Fruit fly (Drosophila melanogaster): Measurements from ENCODE around the gene CG33116.

The CG33116 gene

dm6 chr2L:19517154-19517814 lies 16.0 kb upstream of the CG33116 start, which contains the start of gene Hasp (continued):
- TF ChIP-seq nmo (GFP tag; optimal IDR thresholded peaks at IDR 0.05) (peak; percentile 79), pan (optimal IDR thresholded peaks at IDR 0.05) (no peak), pan (GFP tag; optimal IDR thresholded peaks at IDR 0.05 in 1 of 2, IDR thresholded peaks at IDR 0.05 in 1 of 2) (peak in 1 of 2 experiments; percentile 65), Mrtf (GFP tag; IDR thresholded peaks at IDR 0.05) (no peak), seq (GFP tag; IDR thresholded peaks at IDR 0.05) (0 out of 2 replicates have a peak, but pooled peaks have one; percentile 6), hb (GFP tag; IDR thresholded peaks at IDR 0.05; ENCODE audit: partially characterized antibody) (peak; percentile 89), jumu (GFP tag; optimal IDR thresholded peaks at IDR 0.05) (no peak), dm (GFP tag; optimal IDR thresholded peaks at IDR 0.05) (no peak), wor (GFP tag; IDR thresholded peaks at IDR 0.05) (no peak), Atf-2 (GFP tag; optimal IDR thresholded peaks at IDR 0.05) (no peak), Lhr (GFP tag; optimal IDR thresholded peaks at IDR 0.05) (no peak), CG12391 (tag; optimal IDR thresholded peaks at IDR 0.05) (peak; percentile 68), CG33557 (GFP tag; optimal IDR thresholded peaks at IDR 0.05) (no peak), Hmr (GFP tag; optimal IDR thresholded peaks at IDR 0.05) (peak; percentile 43), Hr3 (GFP tag; optimal IDR thresholded peaks at IDR 0.05) (peak; percentile 6), Nf-YA (GFP tag; IDR thresholded peaks at IDR 0.05) (no peak), toy (GFP tag; IDR thresholded peaks at IDR 0.05) (no peak), pros (GFP tag; optimal IDR thresholded peaks at IDR 0.05) (no peak), slou (GFP tag; optimal IDR thresholded peaks at IDR 0.05) (peak; percentile 40), gsb (GFP tag; IDR thresholded peaks at IDR 0.05) (no peak), p53 (GFP tag; optimal IDR thresholded peaks at IDR 0.05) (no peak), zen (tag; optimal IDR thresholded peaks at IDR 0.05) (no peak), chif (GFP tag; optimal IDR thresholded peaks at IDR 0.05) (no peak), emc (GFP tag; optimal IDR thresholded peaks at IDR 0.05) (no peak), CG7271 (tag; optimal IDR thresholded peaks at IDR 0.05) (peak; percentile 35), CG14965 (GFP tag; optimal IDR thresholded peaks at IDR 0.05; ENCODE audit: borderline replicate concordance) (no peak), ap (GFP tag; IDR thresholded peaks at IDR 0.05) (peak; percentile 50), kni (GFP tag; optimal IDR thresholded peaks at IDR 0.05) (no peak), E2f2 (GFP tag; IDR thresholded peaks at IDR 0.05) (peak; percentile 33), NC2β (GFP tag; optimal IDR thresholded peaks at IDR 0.05) (no peak), CG6654 (GFP tag; optimal IDR thresholded peaks at IDR 0.05) (no peak), CG8765 (GFP tag; IDR thresholded peaks at IDR 0.05) (no peak), nerfin-2 (GFP tag; IDR thresholded peaks at IDR 0.05; ENCODE audit: partially characterized antibody) (peak; percentile 90), Asciz (GFP tag; optimal IDR thresholded peaks at IDR 0.05) (peak; percentile 58), trh (GFP tag; optimal IDR thresholded peaks at IDR 0.05) (peak; percentile 16), CG34376 (GFP tag; optimal IDR thresholded peaks at IDR 0.05) (no peak), mirr (GFP tag; optimal IDR thresholded peaks at IDR 0.05) (peak; percentile 8), pita (GFP tag; optimal IDR thresholded peaks at IDR 0.05) (no peak), nau (GFP tag; optimal IDR thresholded peaks at IDR 0.05) (no peak), CG11696 (GFP tag; IDR thresholded peaks at IDR 0.05) (no peak), CG30403 (GFP tag; optimal IDR thresholded peaks at IDR 0.05) (peak; percentile 51), gfzf (GFP tag; optimal IDR thresholded peaks at IDR 0.05) (no peak), CG3838 (GFP tag; optimal IDR thresholded peaks at IDR 0.05) (no peak), C15 (GFP tag; IDR thresholded peaks at IDR 0.05) (peak; percentile 16; the same call in 1 of the 3 replicates), ttk (GFP tag; IDR thresholded peaks at IDR 0.05) (peak; percentile 33; the same call in 1 of the 2 replicates), CG16813 (GFP tag; IDR thresholded peaks at IDR 0.05; ENCODE audit: partially characterized antibody) (peak; percentile 68), Fer3 (tag; optimal IDR thresholded peaks at IDR 0.05) (peak; percentile 56), CG3847 (GFP tag; IDR thresholded peaks at IDR 0.05) (no peak; the same call in 1 of the 2 replicates), CG2875 (GFP tag; optimal IDR thresholded peaks at IDR 0.05) (peak; percentile 33), CG7963 (GFP tag; IDR thresholded peaks at IDR 0.05; ENCODE audit: partially characterized antibody) (peak; percentile 77)
